Fruit fly (Drosophila melanogaster) whole organism, embryonic: ENCODE results near the gene Mf.

Experiments used
- CG10431 ChIP-seq: fragments of 200-800 bp; sonication (Bioruptor generic); optimal IDR thresholded peaks from 3 replicates; lab custom pipeline; 2018; ENCODE audit warnings: missing biosample characterization, mild to moderate bottlenecking, missing genetic modification characterization
- CG10654 ChIP-seq: fragments of 200-800 bp; sonication (Bioruptor generic); optimal IDR thresholded peaks from 2 replicates; lab custom pipeline; 2016; ENCODE audit warnings: missing biosample characterization, missing genetic modification characterization
- CG11093 ChIP-seq: fragments of 200-800 bp; sonication (Bioruptor generic); IDR thresholded peaks from 3 replicates; pipeline ENCODE4 v1.3.6; 2022; ENCODE audit warnings: missing biosample characterization, missing genetic modification characterization
- CG12942 ChIP-seq: fragments of 200-800 bp; sonication (Bioruptor generic); optimal IDR thresholded peaks from 3 replicates; lab custom pipeline; 2016; ENCODE audit warnings: missing biosample characterization, missing genetic modification characterization
- CG13123 ChIP-seq: fragments of 200-800 bp; sonication (Bioruptor generic); optimal IDR thresholded peaks from 2 replicates; lab custom pipeline; 2016; ENCODE audit warnings: missing biosample characterization, missing genetic modification characterization
- CG13424 ChIP-seq: fragments of 200-800 bp; sonication (Bioruptor generic); optimal IDR thresholded peaks from 2 replicates; lab custom pipeline; 2019; ENCODE audit warnings: missing biosample characterization, mild to moderate bottlenecking, missing genetic modification characterization, moderate library complexity
- CG14710 ChIP-seq: fragments of 200-800 bp; sonication (Bioruptor generic); optimal IDR thresholded peaks from 3 replicates; lab custom pipeline; 2019; ENCODE audit warnings: missing biosample characterization, mild to moderate bottlenecking, missing genetic modification characterization, moderate library complexity
- CG17612 ChIP-seq: fragments of 200-800 bp; sonication (Bioruptor generic); IDR thresholded peaks from 2 replicates; pipeline ENCODE4 v1.3.6; 2022; ENCODE audit warnings: missing biosample characterization, missing genetic modification characterization
- CG2116 ChIP-seq: fragments of 200-800 bp; sonication (Bioruptor generic); optimal IDR thresholded peaks from 3 replicates; lab custom pipeline; 2018; ENCODE audit warnings: missing biosample characterization, mild to moderate bottlenecking, missing genetic modification characterization
- CG31365 ChIP-seq: fragments of 200-800 bp; sonication (Bioruptor generic); optimal IDR thresholded peaks from 2 replicates; lab custom pipeline; 2018; ENCODE audit warnings: missing biosample characterization, mild to moderate bottlenecking, missing genetic modification characterization
- CG3163 ChIP-seq: fragments of 200-800 bp; sonication (Bioruptor generic); optimal IDR thresholded peaks from 3 replicates; lab custom pipeline; 2016; ENCODE audit warnings: missing biosample characterization, missing genetic modification characterization
- CG33557 ChIP-seq: fragments of 200-800 bp; sonication (Bioruptor generic); optimal IDR thresholded peaks from 2 replicates; lab custom pipeline; 2019; ENCODE audit warnings: missing biosample characterization, mild to moderate bottlenecking, missing genetic modification characterization, moderate library complexity
- CG34224 ChIP-seq: fragments of 200-800 bp; sonication (Bioruptor generic); IDR thresholded peaks from 3 replicates; pipeline ENCODE4 v1.3.6; 2022; ENCODE audit warnings: missing biosample characterization, missing genetic modification characterization; ENCODE audit not compliant: partially characterized antibody
- CG3838 ChIP-seq: fragments of 200-800 bp; sonication (Bioruptor generic); optimal IDR thresholded peaks from 3 replicates; lab custom pipeline; 2016; ENCODE audit warnings: missing biosample characterization, missing genetic modification characterization
- CG4360 ChIP-seq: fragments of 200-800 bp; sonication (Bioruptor generic); IDR thresholded peaks from 2 replicates; pipeline ENCODE4 v1.3.6; 2022; ENCODE audit warnings: missing biosample characterization, missing genetic modification characterization
- CG8478 ChIP-seq: fragments of >200 bp; optimal IDR thresholded peaks from 2 replicates; lab custom pipeline; 2018
- CG9609 ChIP-seq: fragments of 200-800 bp; sonication (Bioruptor generic); optimal IDR thresholded peaks from 3 replicates; lab custom pipeline; 2016; ENCODE audit warnings: missing biosample characterization, missing genetic modification characterization
- CG9727 ChIP-seq: fragments of 200-800 bp; sonication (Bioruptor generic); optimal IDR thresholded peaks from 3 replicates; lab custom pipeline; 2017; ENCODE audit warnings: missing biosample characterization, mild to moderate bottlenecking, missing genetic modification characterization
- CG9797 ChIP-seq: fragments of 200-800 bp; sonication (Bioruptor generic); optimal IDR thresholded peaks from 3 replicates; lab custom pipeline; 2018; ENCODE audit warnings: missing biosample characterization, mild to moderate bottlenecking, missing genetic modification characterization
- Chrac-16 ChIP-seq: fragments of 200-800 bp; sonication (Bioruptor generic); optimal IDR thresholded peaks from 3 replicates; lab custom pipeline; 2016; ENCODE audit warnings: missing biosample characterization, missing genetic modification characterization
- Dfd ChIP-seq, 2 experiments: fragments of >200 bp; optimal IDR thresholded peaks; 2 replicates each; lab custom pipeline; 2017; ENCODE audit warnings: missing biosample characterization in 2 of 2, missing genetic modification characterization in 2 of 2
- Drgx ChIP-seq: fragments of 200-800 bp; sonication (Bioruptor generic); IDR thresholded peaks from 2 replicates; pipeline ENCODE4 v1.3.6; 2022; ENCODE audit warnings: missing biosample characterization, missing genetic modification characterization
- Fer3 ChIP-seq: fragments of 200-800 bp; sonication (Bioruptor generic); optimal IDR thresholded peaks from 2 replicates; lab custom pipeline; 2018; ENCODE audit warnings: missing biosample characterization, mild to moderate bottlenecking, missing genetic modification characterization, moderate library complexity
- GATAe ChIP-seq: fragments of 200-800 bp; sonication (Bioruptor generic); conservative IDR thresholded peaks from 2 replicates; pipeline ENCODE4 v1.3.6; 2022; ENCODE audit warnings: missing biosample characterization, missing genetic modification characterization
- HHEX ChIP-seq: fragments of 200-800 bp; sonication (Bioruptor generic); optimal IDR thresholded peaks from 3 replicates; lab custom pipeline; 2017; ENCODE audit warnings: missing biosample characterization, mild to moderate bottlenecking, missing genetic modification characterization, missing genetic modification reagents
- Opbp ChIP-seq: fragments of 200-800 bp; sonication (Bioruptor generic); IDR thresholded peaks from 3 replicates; pipeline ENCODE4 v1.3.6; 2022; ENCODE audit warnings: missing biosample characterization, missing genetic modification characterization; ENCODE audit not compliant: partially characterized antibody
- Stat92E ChIP-seq, 3 experiments: fragments of >200 bp in 2 of 3; fragments of 200-800 bp in 1 of 3; sonication (Bioruptor generic) in 1 of 3; optimal IDR thresholded peaks; 2 replicates each; lab custom pipeline; 2017 to 2019; ENCODE audit warnings: missing biosample characterization in 3 of 3, missing genetic modification characterization in 3 of 3, mild to moderate bottlenecking in 1 of 3, moderate library complexity in 1 of 3
- Xbp1 ChIP-seq: fragments of 200-800 bp; sonication (Bioruptor generic); optimal IDR thresholded peaks from 3 replicates; lab custom pipeline; 2016; ENCODE audit warnings: missing biosample characterization, mild to moderate bottlenecking, missing genetic modification characterization
- ara ChIP-seq: fragments of 200-800 bp; sonication (Bioruptor generic); IDR thresholded peaks from 2 replicates; pipeline ENCODE4 v1.3.6; 2022; ENCODE audit warnings: missing biosample characterization, missing genetic modification characterization
- bab2 ChIP-seq: fragments of 200-800 bp; sonication (Bioruptor generic); optimal IDR thresholded peaks from 2 replicates; lab custom pipeline; 2016; ENCODE audit warnings: missing biosample characterization, missing genetic modification characterization
- br ChIP-seq: fragments of >200 bp; optimal IDR thresholded peaks from 2 replicates; lab custom pipeline; 2017
- btn ChIP-seq: fragments of 200-800 bp; sonication (Bioruptor generic); optimal IDR thresholded peaks from 2 replicates; lab custom pipeline; 2016; ENCODE audit warnings: missing biosample characterization, missing genetic modification characterization
- chif ChIP-seq, 2 experiments: fragments of 200-800 bp; sonication (Bioruptor generic); optimal IDR thresholded peaks; 3 replicates each; lab custom pipeline; 2016; ENCODE audit warnings: missing biosample characterization in 2 of 2, missing genetic modification characterization in 2 of 2
- croc ChIP-seq: fragments of 200-800 bp; sonication (Bioruptor generic); conservative IDR thresholded peaks from 3 replicates; pipeline ENCODE4 v1.3.6; 2022; ENCODE audit warnings: missing biosample characterization, missing genetic modification characterization
- dpn ChIP-seq, 2 experiments: fragments of 200-800 bp; sonication (Bioruptor generic); optimal IDR thresholded peaks; 3 replicates each; lab custom pipeline; 2016; ENCODE audit warnings: missing biosample characterization in 2 of 2, missing genetic modification characterization in 2 of 2
- gcm ChIP-seq: fragments of 200-800 bp; sonication (Bioruptor generic); optimal IDR thresholded peaks from 2 replicates; lab custom pipeline; 2019; ENCODE audit warnings: missing biosample characterization, mild to moderate bottlenecking, missing genetic modification characterization, moderate library complexity
- grau ChIP-seq: fragments of 200-800 bp; optimal IDR thresholded peaks from 3 replicates; lab custom pipeline; 2019; ENCODE audit warnings: missing biosample characterization, mild to moderate bottlenecking, missing genetic modification characterization, moderate library complexity
- grn ChIP-seq: fragments of 200-800 bp; sonication (Bioruptor generic); optimal IDR thresholded peaks from 3 replicates; lab custom pipeline; 2017; ENCODE audit warnings: missing biosample characterization, missing genetic modification characterization
- her ChIP-seq: fragments of 200-800 bp; sonication (Bioruptor generic); optimal IDR thresholded peaks from 2 replicates; lab custom pipeline; 2016; ENCODE audit warnings: missing biosample characterization, missing genetic modification characterization
- kay ChIP-seq: fragments of 200-800 bp; sonication (Bioruptor generic); optimal IDR thresholded peaks from 2 replicates; lab custom pipeline; 2016; ENCODE audit warnings: missing biosample characterization, missing genetic modification characterization
- klu ChIP-seq: fragments of 200-800 bp; sonication (Bioruptor generic); IDR thresholded peaks from 2 replicates; pipeline ENCODE4 v1.3.6; 2022; ENCODE audit warnings: missing biosample characterization, missing genetic modification characterization
- repo ChIP-seq: fragments of 200-800 bp; sonication (Bioruptor generic); optimal IDR thresholded peaks from 2 replicates; lab custom pipeline; 2016; ENCODE audit warnings: missing biosample characterization, missing genetic modification characterization
- sna ChIP-seq: fragments of 200-800 bp; sonication (Bioruptor generic); IDR thresholded peaks from 2 replicates; pipeline ENCODE4 v1.3.6; 2022; ENCODE audit warnings: missing biosample characterization, missing genetic modification characterization; ENCODE audit not compliant: partially characterized antibody
- tin ChIP-seq: fragments of 200-800 bp; sonication (Bioruptor generic); optimal IDR thresholded peaks from 3 replicates; lab custom pipeline; 2016; ENCODE audit warnings: missing biosample characterization, missing genetic modification characterization
- twi ChIP-seq: fragments of 200-800 bp; optimal IDR thresholded peaks from 2 replicates; lab custom pipeline; 2019; ENCODE audit warnings: missing biosample characterization, mild to moderate bottlenecking, missing genetic modification characterization, moderate library complexity
- tx ChIP-seq: fragments of 200-800 bp; sonication (Bioruptor generic); optimal IDR thresholded peaks from 2 replicates; lab custom pipeline; 2016; ENCODE audit warnings: missing biosample characterization, missing genetic modification characterization
- unc-4 ChIP-seq: fragments of 200-800 bp; sonication (Bioruptor generic); IDR thresholded peaks from 2 replicates; pipeline ENCODE4 v1.3.6; 2022; ENCODE audit warnings: missing biosample characterization, missing genetic modification characterization; ENCODE audit not compliant: partially characterized antibody
- zen2 ChIP-seq: fragments of 200-800 bp; sonication (Bioruptor generic); IDR thresholded peaks from 3 replicates; pipeline ENCODE4 v1.3.6; 2022; ENCODE audit warnings: missing biosample characterization, missing genetic modification characterization; ENCODE audit not compliant: partially characterized antibody
- zf30C ChIP-seq: fragments of 200-800 bp; sonication (Bioruptor generic); optimal IDR thresholded peaks from 3 replicates; lab custom pipeline; 2018; ENCODE audit warnings: missing biosample characterization, mild to moderate bottlenecking, missing genetic modification characterization

The Mf gene

dm6 chr3R:15218824-15219576, 37.7 kb upstream of the Mf start, which contains the start of the genes SIDL and CG12241 (continued):
- 0 out of 2 replicates have a peak, but pooled peaks have one; percentile 29 for TF ChIP-seq sna (GFP tag; lab: Robert Waterston, UW)
- peak; percentile 25 for TF ChIP-seq tx (GFP tag; lab: Kevin White, UChicago)
- TF ChIP-seq croc (GFP tag; lab: Robert Waterston, UW), result peak; percentile 72
- peak; percentile 46 for TF ChIP-seq gcm
- TF ChIP-seq unc-4 (GFP tag; lab: Robert Waterston, UW), result 0 out of 2 replicates have a peak, but pooled peaks have one; percentile 44
- peak; percentile 86 for TF ChIP-seq Fer3 (tag; lab: Kevin White, UChicago)
- TF ChIP-seq klu (GFP tag; lab: Robert Waterston, UW), result peak; percentile 89
- TF ChIP-seq CG14710 (tag; lab: Kevin White, UChicago), result peak; percentile 73
- no peak for TF ChIP-seq zen2
- peak; percentile 23 for TF ChIP-seq CG9797
- no peak for TF ChIP-seq Stat92E (GFP tag; optimal IDR thresholded peaks at IDR 0.05; lab: Kevin White, UChicago)
- peak; percentile 90 for TF ChIP-seq CG9727 (GFP tag; lab: Kevin White, UChicago)
- peak; percentile 57 for TF ChIP-seq grau
- peak; percentile 54 for TF ChIP-seq Xbp1 (GFP tag; lab: Kevin White, UChicago)
- TF ChIP-seq twi (tag; lab: Kevin White, UChicago), result peak; percentile 13
- peak; percentile 51 for TF ChIP-seq CG13424
- peak; percentile 73 to 87 for TF ChIP-seq dpn (GFP tag; optimal IDR thresholded peaks at IDR 0.05; lab: Kevin White, UChicago)
- TF ChIP-seq zf30C (GFP tag; lab: Kevin White, UChicago), result no peak
- TF ChIP-seq CG17612 (GFP tag; lab: Robert Waterston, UW), result peak; percentile 87
- peak; percentile 63 for TF ChIP-seq Chrac-16 (GFP tag; lab: Kevin White, UChicago)
- peak; percentile 27 for TF ChIP-seq CG31365 (tag; lab: Kevin White, UChicago)
- TF ChIP-seq GATAe (GFP tag; lab: Robert Waterston, UW), result peak; percentile 84
- peak; percentile 68 for TF ChIP-seq CG3838
- no peak for TF ChIP-seq br (lab: Kevin White, UChicago)
- TF ChIP-seq CG3163 (GFP tag; lab: Kevin White, UChicago), result no peak
- TF ChIP-seq Dfd (GFP tag; optimal IDR thresholded peaks at IDR 0.05; lab: Kevin White, UChicago), result no peak
- peak; percentile 18 for TF ChIP-seq CG13123
- TF ChIP-seq bab2 (GFP tag; lab: Kevin White, UChicago), result peak; percentile 82
- peak; percentile 22 for TF ChIP-seq her (GFP tag; lab: Kevin White, UChicago)
- TF ChIP-seq kay (GFP tag; lab: Kevin White, UChicago), result peak; percentile 69
- TF ChIP-seq CG11093, result peak; percentile 91
- peak; percentile 71 for TF ChIP-seq CG10654
- peak; percentile 83 for TF ChIP-seq HHEX (GFP tag; lab: Kevin White, UChicago)
- peak; percentile 61 for TF ChIP-seq grn
- peak; percentile 34; the same call in 1 of the 3 replicates for TF ChIP-seq Opbp (GFP tag; lab: Robert Waterston, UW)
- peak; percentile 70 for TF ChIP-seq CG4360 (GFP tag; lab: Robert Waterston, UW)
- peak; percentile 21; the same call in 1 of the 3 replicates for TF ChIP-seq CG34224
- TF ChIP-seq btn (GFP tag; lab: Kevin White, UChicago), result peak; percentile 37
- peak; percentile 40 for TF ChIP-seq CG12942 (GFP tag; lab: Kevin White, UChicago)
- TF ChIP-seq Drgx (GFP tag; lab: Robert Waterston, UW), result peak; percentile 96
- TF ChIP-seq CG10431 (GFP tag; lab: Kevin White, UChicago), result no peak
- TF ChIP-seq CG8478, result no peak
- TF ChIP-seq chif (GFP tag; optimal IDR thresholded peaks at IDR 0.05; lab: Kevin White, UChicago), result peak; percentile 16 to 70
- TF ChIP-seq ara, result peak; percentile 90
- TF ChIP-seq CG33557, result peak; percentile 4
- TF ChIP-seq CG9609, result peak; percentile 24
- peak; percentile 46 for TF ChIP-seq repo (GFP tag; lab: Kevin White, UChicago)
- TF ChIP-seq CG2116 (GFP tag; lab: Kevin White, UChicago), result peak; percentile 79
- TF ChIP-seq tin (GFP tag; lab: Kevin White, UChicago), result peak; percentile 72
